Fruit fly (Drosophila melanogaster) whole organism, embryonic: ENCODE results near the gene Pdfr.

ENCODE experiments used
- Abd-B ChIP-seq: fragments of 200-800 bp; sonication (Bioruptor generic); optimal IDR thresholded peaks from 2 replicates; lab custom pipeline; 2018; ENCODE audit warnings: missing biosample characterization, mild to moderate bottlenecking, missing genetic modification characterization, moderate library complexity
- Aef1 ChIP-seq: fragments of 200-800 bp; sonication (Bioruptor generic); IDR thresholded peaks from 3 replicates; pipeline ENCODE4 v1.3.6; 2022; ENCODE audit warnings: missing biosample characterization, missing genetic modification characterization
- Antp ChIP-seq: fragments of 200-800 bp; sonication (Bioruptor generic); optimal IDR thresholded peaks from 3 replicates; lab custom pipeline; 2016; ENCODE audit warnings: missing biosample characterization, missing genetic modification characterization
- BEAF-32 ChIP-seq: fragments of 200-800 bp; sonication (Bioruptor generic); optimal IDR thresholded peaks from 3 replicates; lab custom pipeline; 2017; ENCODE audit warnings: missing biosample characterization, missing genetic modification characterization, mild to moderate bottlenecking, moderate library complexity, missing genetic modification reagents
- Bdp1 ChIP-seq: fragments of 200-800 bp; sonication (Bioruptor generic); optimal IDR thresholded peaks from 3 replicates; lab custom pipeline; 2016; ENCODE audit warnings: missing biosample characterization, missing genetic modification characterization
- CG11504 ChIP-seq: fragments of 200-800 bp; sonication (Bioruptor generic); optimal IDR thresholded peaks from 3 replicates; lab custom pipeline; 2019; ENCODE audit warnings: missing biosample characterization, mild to moderate bottlenecking, missing genetic modification characterization, moderate library complexity
- CG12299 ChIP-seq: fragments of 200-800 bp; sonication (Bioruptor generic); optimal IDR thresholded peaks from 2 replicates; lab custom pipeline; 2018; ENCODE audit warnings: missing biosample characterization, mild to moderate bottlenecking, missing genetic modification characterization
- CG13296 ChIP-seq: fragments of 200-800 bp; sonication (Bioruptor generic); optimal IDR thresholded peaks from 3 replicates; lab custom pipeline; 2018; ENCODE audit warnings: missing biosample characterization, mild to moderate bottlenecking, missing genetic modification characterization
- CG15073 ChIP-seq: fragments of 200-800 bp; sonication (Bioruptor generic); optimal IDR thresholded peaks from 2 replicates; lab custom pipeline; 2016; ENCODE audit warnings: missing biosample characterization, missing genetic modification characterization
- CG15479 ChIP-seq: fragments of 200-800 bp; sonication (Bioruptor generic); optimal IDR thresholded peaks from 3 replicates; lab custom pipeline; 2019; ENCODE audit warnings: missing biosample characterization, mild to moderate bottlenecking, missing genetic modification characterization, moderate library complexity
- CG1602 ChIP-seq: fragments of 200-800 bp; sonication (Bioruptor generic); optimal IDR thresholded peaks from 3 replicates; lab custom pipeline; 2016; ENCODE audit warnings: missing biosample characterization, missing genetic modification characterization
- CG16779 ChIP-seq: fragments of 200-800 bp; sonication (Bioruptor generic); IDR thresholded peaks from 2 replicates; pipeline ENCODE4 v1.3.6; 2022; ENCODE audit warnings: missing biosample characterization, missing genetic modification characterization
- CG16863 ChIP-seq: fragments of 200-800 bp; sonication (Bioruptor generic); optimal IDR thresholded peaks from 3 replicates; lab custom pipeline; 2016; ENCODE audit warnings: missing biosample characterization, missing genetic modification characterization
- CG31224 ChIP-seq: fragments of 200-800 bp; sonication (Bioruptor generic); IDR thresholded peaks from 2 replicates; pipeline ENCODE4 v1.3.6; 2022; ENCODE audit warnings: missing biosample characterization, missing genetic modification characterization
- CG32532 ChIP-seq: fragments of 200-800 bp; sonication (Bioruptor generic); IDR thresholded peaks from 2 replicates; pipeline ENCODE4 v1.3.6; 2022; ENCODE audit warnings: missing biosample characterization, missing genetic modification characterization
- CG33557 ChIP-seq: fragments of 200-800 bp; sonication (Bioruptor generic); optimal IDR thresholded peaks from 2 replicates; lab custom pipeline; 2019; ENCODE audit warnings: missing biosample characterization, mild to moderate bottlenecking, missing genetic modification characterization, moderate library complexity
- CG34422 ChIP-seq: fragments of 200-800 bp; sonication (Bioruptor generic); IDR thresholded peaks from 3 replicates; pipeline ENCODE4 v1.3.6; 2022; ENCODE audit warnings: missing biosample characterization, missing genetic modification characterization
- CG3995 ChIP-seq: fragments of 200-800 bp; sonication (Bioruptor generic); optimal IDR thresholded peaks from 3 replicates; lab custom pipeline; 2016; ENCODE audit warnings: missing biosample characterization, missing genetic modification characterization
- CG8290 ChIP-seq, 3 experiments: fragments of 200-800 bp; sonication (Bioruptor generic); optimal IDR thresholded peaks; 2 replicates each; lab custom pipeline; 2016 to 2019; ENCODE audit warnings: missing biosample characterization in 3 of 3, missing genetic modification characterization in 3 of 3, mild to moderate bottlenecking in 2 of 3, moderate library complexity in 1 of 3
- CG8359 ChIP-seq: fragments of 200-800 bp; sonication (Bioruptor generic); optimal IDR thresholded peaks from 2 replicates; lab custom pipeline; 2017; ENCODE audit warnings: missing biosample characterization, mild to moderate bottlenecking, missing genetic modification characterization, borderline replicate concordance
- CG9727 ChIP-seq: fragments of 200-800 bp; sonication (Bioruptor generic); optimal IDR thresholded peaks from 3 replicates; lab custom pipeline; 2017; ENCODE audit warnings: missing biosample characterization, mild to moderate bottlenecking, missing genetic modification characterization
- Chrac-16 ChIP-seq: fragments of 200-800 bp; sonication (Bioruptor generic); optimal IDR thresholded peaks from 3 replicates; lab custom pipeline; 2016; ENCODE audit warnings: missing biosample characterization, missing genetic modification characterization
- Doc3 ChIP-seq: fragments of 200-800 bp; sonication (Bioruptor generic); IDR thresholded peaks from 3 replicates; pipeline ENCODE4 v1.3.6; 2022; ENCODE audit warnings: missing biosample characterization, missing genetic modification characterization; ENCODE audit not compliant: partially characterized antibody
- Dp ChIP-seq: fragments of 200-800 bp; sonication (Bioruptor generic); optimal IDR thresholded peaks from 2 replicates; lab custom pipeline; 2018; ENCODE audit warnings: missing biosample characterization, mild to moderate bottlenecking, missing genetic modification characterization, moderate library complexity
- HLH54F ChIP-seq: fragments of 200-800 bp; sonication (Bioruptor generic); optimal IDR thresholded peaks from 3 replicates; lab custom pipeline; 2016; ENCODE audit warnings: missing biosample characterization, missing genetic modification characterization
- HLHmδ ChIP-seq: fragments of 200-800 bp; sonication (Bioruptor generic); optimal IDR thresholded peaks from 2 replicates; lab custom pipeline; 2018; ENCODE audit warnings: missing biosample characterization, mild to moderate bottlenecking, missing genetic modification characterization, moderate library complexity
- Hand ChIP-seq: fragments of 200-800 bp; sonication (Bioruptor generic); optimal IDR thresholded peaks from 2 replicates; lab custom pipeline; 2017; ENCODE audit warnings: mild to moderate bottlenecking, missing biosample characterization, missing genetic modification reagents, missing genetic modification characterization
- Hr51 ChIP-seq, 2 experiments: fragments of 200-800 bp; sonication (Bioruptor generic); optimal IDR thresholded peaks; 2 replicates in 1 of 2; 3 replicates in 1 of 2; lab custom pipeline; 2016 to 2018; ENCODE audit warnings: missing biosample characterization in 2 of 2, missing genetic modification characterization in 2 of 2, mild to moderate bottlenecking in 1 of 2, moderate library complexity in 1 of 2
- Jarid2 ChIP-seq: fragments of 200-800 bp; sonication (Bioruptor generic); optimal IDR thresholded peaks from 3 replicates; lab custom pipeline; 2017; ENCODE audit warnings: mild to moderate bottlenecking, missing biosample characterization, missing genetic modification reagents, missing genetic modification characterization
- Mrtf ChIP-seq: fragments of 200-800 bp; sonication (Bioruptor generic); IDR thresholded peaks from 3 replicates; pipeline ENCODE4 v1.3.6; 2022; ENCODE audit warnings: missing biosample characterization, missing genetic modification characterization
- Oli ChIP-seq: fragments of 200-800 bp; sonication (Bioruptor generic); optimal IDR thresholded peaks from 2 replicates; lab custom pipeline; 2018; ENCODE audit warnings: missing biosample characterization, mild to moderate bottlenecking, missing genetic modification characterization, moderate library complexity
- Sin3A ChIP-seq: fragments of >200 bp; optimal IDR thresholded peaks from 2 replicates; lab custom pipeline; 2018
- TFAM ChIP-seq: fragments of 200-800 bp; sonication (Bioruptor generic); optimal IDR thresholded peaks from 2 replicates; lab custom pipeline; 2017; ENCODE audit warnings: missing biosample characterization, missing genetic modification characterization, inconsistent platforms
- Taf1 ChIP-seq: fragments of 200-800 bp; sonication (Bioruptor generic); IDR thresholded peaks from 2 replicates; pipeline ENCODE4 v1.3.6; 2022; ENCODE audit warnings: missing biosample characterization, missing genetic modification characterization
- Trl ChIP-seq, 3 experiments: fragments of >200 bp in 2 of 3; fragments of 200-800 bp in 1 of 3; sonication (Bioruptor generic) in 1 of 3; optimal IDR thresholded peaks; 2 replicates in 1 of 3; 3 replicates in 2 of 3; lab custom pipeline; 2016 to 2017; ENCODE audit warnings: missing biosample characterization in 1 of 3, missing genetic modification characterization in 1 of 3
- aop ChIP-seq: fragments of 200-800 bp; sonication (Bioruptor generic); IDR thresholded peaks from 2 replicates; pipeline ENCODE4 v1.3.6; 2022; ENCODE audit warnings: missing biosample characterization, missing genetic modification characterization
- bcd ChIP-seq: fragments of 200-800 bp; sonication (Bioruptor generic); optimal IDR thresholded peaks from 2 replicates; lab custom pipeline; 2017; ENCODE audit warnings: missing biosample characterization, mild to moderate bottlenecking, missing genetic modification characterization
- dmrt11E ChIP-seq: fragments of 200-800 bp; sonication (Bioruptor generic); optimal IDR thresholded peaks from 3 replicates; lab custom pipeline; 2018; ENCODE audit warnings: missing biosample characterization, mild to moderate bottlenecking, missing genetic modification characterization, moderate library complexity
- dpn ChIP-seq, 2 experiments: fragments of 200-800 bp; sonication (Bioruptor generic); optimal IDR thresholded peaks; 3 replicates each; lab custom pipeline; 2016; ENCODE audit warnings: missing biosample characterization in 2 of 2, missing genetic modification characterization in 2 of 2
- dysf ChIP-seq: fragments of 200-800 bp; sonication (Bioruptor generic); IDR thresholded peaks from 3 replicates; pipeline ENCODE4 v1.3.6; 2022; ENCODE audit warnings: missing biosample characterization, missing genetic modification characterization
- emc ChIP-seq: fragments of 200-800 bp; sonication (Bioruptor generic); optimal IDR thresholded peaks from 2 replicates; lab custom pipeline; 2016; ENCODE audit warnings: missing biosample characterization, missing genetic modification characterization
- esg ChIP-seq: fragments of 200-800 bp; sonication (Bioruptor generic); conservative IDR thresholded peaks from 2 replicates; pipeline ENCODE4 v1.3.6; 2022; ENCODE audit warnings: missing biosample characterization, missing genetic modification characterization
- gro ChIP-seq: fragments of 200-800 bp; sonication (Bioruptor generic); optimal IDR thresholded peaks from 2 replicates; lab custom pipeline; 2016; ENCODE audit warnings: missing biosample characterization, missing genetic modification characterization
- nerfin-2 ChIP-seq: fragments of 200-800 bp; sonication (Bioruptor generic); IDR thresholded peaks from 2 replicates; pipeline ENCODE4 v1.3.6; 2022; ENCODE audit warnings: missing biosample characterization, missing genetic modification characterization; ENCODE audit not compliant: partially characterized antibody
- pb ChIP-seq: fragments of 200-800 bp; sonication (Bioruptor generic); optimal IDR thresholded peaks from 3 replicates; lab custom pipeline; 2016; ENCODE audit warnings: missing biosample characterization, missing genetic modification characterization
- schlank ChIP-seq: fragments of 200-800 bp; sonication (Bioruptor generic); optimal IDR thresholded peaks from 2 replicates; lab custom pipeline; 2018; ENCODE audit warnings: missing biosample characterization, mild to moderate bottlenecking, missing genetic modification characterization
- sqz ChIP-seq: fragments of 200-800 bp; sonication (Bioruptor generic); optimal IDR thresholded peaks from 3 replicates; lab custom pipeline; 2018; ENCODE audit warnings: missing biosample characterization, mild to moderate bottlenecking, missing genetic modification characterization
- sr ChIP-seq: fragments of 200-800 bp; sonication (Bioruptor generic); IDR thresholded peaks from 3 replicates; pipeline ENCODE4 v1.3.6; 2022; ENCODE audit warnings: missing biosample characterization, missing genetic modification characterization
- vvl ChIP-seq: fragments of 200-800 bp; sonication (Bioruptor generic); IDR thresholded peaks from 2 replicates; pipeline ENCODE4 v1.3.6; 2022; ENCODE audit warnings: missing biosample characterization, missing genetic modification characterization
- wdn ChIP-seq: fragments of 200-800 bp; sonication (Bioruptor generic); IDR thresholded peaks from 2 replicates; pipeline ENCODE4 v1.3.6; 2022; ENCODE audit warnings: missing biosample characterization, missing genetic modification characterization

Gene Pdfr

DNA sequence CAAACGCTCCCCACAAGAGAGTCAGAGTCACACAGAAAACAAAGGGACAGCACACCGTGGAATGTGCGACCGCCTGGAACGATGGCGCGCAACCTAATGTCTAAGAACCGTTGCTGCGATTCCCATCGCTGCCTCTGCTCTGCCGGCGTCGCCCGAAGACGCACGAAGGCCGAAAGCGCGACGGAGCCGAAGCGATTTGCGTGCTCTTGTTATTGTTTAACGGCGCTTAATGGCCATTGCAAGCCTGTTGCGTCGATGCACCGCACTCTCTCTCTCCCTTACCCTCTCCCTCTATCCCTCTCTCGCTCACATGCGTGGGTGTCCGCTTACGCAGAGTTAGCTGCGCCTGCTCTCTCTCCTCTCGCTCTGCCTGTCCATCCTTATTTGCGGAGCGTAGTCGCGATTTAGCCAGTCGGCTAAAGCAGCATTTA, 6.7 kb upstream of the Pdfr start, which contains the start of gene trol (continued):
- no peak for TF ChIP-seq Chrac-16 (GFP tag; lab: Kevin White, UChicago)
- TF ChIP-seq Trl (optimal IDR thresholded peaks at IDR 0.05; lab: Kevin White, UChicago) = peak; percentile 62 to 74
- no peak for TF ChIP-seq Trl (GFP tag; optimal IDR thresholded peaks at IDR 0.05; lab: Kevin White, UChicago)
- peak; percentile 28 for TF ChIP-seq CG11504 (tag; lab: Kevin White, UChicago)
- TF ChIP-seq schlank (tag; lab: Kevin White, UChicago) = no peak
- TF ChIP-seq Taf1 (GFP tag; lab: Robert Waterston, UW) = no peak
- TF ChIP-seq CG8359 (GFP tag; lab: Kevin White, UChicago) = no peak
- TF ChIP-seq aop (GFP tag; lab: Robert Waterston, UW) = no peak
- peak; percentile 45 for TF ChIP-seq CG15479 (GFP tag; lab: Kevin White, UChicago)
- no peak for TF ChIP-seq dysf (GFP tag; lab: Robert Waterston, UW)
- no peak for TF ChIP-seq sqz
- no peak for TF ChIP-seq HLH54F (GFP tag; lab: Kevin White, UChicago)
- TF ChIP-seq CG15073 (GFP tag; lab: Kevin White, UChicago) = no peak
- TF ChIP-seq Mrtf = no peak
- no peak for TF ChIP-seq CG16779 (GFP tag; lab: Robert Waterston, UW)
- TF ChIP-seq Aef1 (GFP tag; lab: Robert Waterston, UW) = no peak
- TF ChIP-seq CG33557 (GFP tag; lab: Kevin White, UChicago) = no peak
- peak; percentile 48; the same call in 1 of the 2 replicates for TF ChIP-seq vvl (GFP tag; lab: Robert Waterston, UW)
- TF ChIP-seq TFAM = no peak
- TF ChIP-seq sr = peak; percentile 87
- TF ChIP-seq Bdp1 (GFP tag; lab: Kevin White, UChicago) = no peak
- TF ChIP-seq Antp = no peak
- TF ChIP-seq Dp (GFP tag; lab: Kevin White, UChicago) = no peak
- no peak for TF ChIP-seq esg
- TF ChIP-seq emc (GFP tag; lab: Kevin White, UChicago) = no peak
- TF ChIP-seq nerfin-2 (GFP tag; lab: Robert Waterston, UW) = no peak
- no peak for TF ChIP-seq CG1602 (GFP tag; lab: Kevin White, UChicago)
- TF ChIP-seq Sin3A = no peak
- TF ChIP-seq HLHmδ = peak; percentile 29
- TF ChIP-seq pb = no peak
- TF ChIP-seq gro (GFP tag; lab: Kevin White, UChicago) = peak; percentile 7
- TF ChIP-seq CG31224 (GFP tag; lab: Robert Waterston, UW) = no peak
- no peak for TF ChIP-seq CG12299
- TF ChIP-seq Oli = no peak
- TF ChIP-seq Hand (GFP tag; lab: Kevin White, UChicago) = no peak
- 0 out of 2 replicates have a peak, but pooled peaks have one; percentile 18 for TF ChIP-seq CG32532
- peak; percentile 6 for TF ChIP-seq CG8290 (GFP tag; optimal IDR thresholded peaks at IDR 0.05; lab: Kevin White, UChicago)
- TF ChIP-seq CG8290 (tag; optimal IDR thresholded peaks at IDR 0.05; lab: Kevin White, UChicago) = peak in 1 of 2 experiments; percentile 38
- no peak for TF ChIP-seq Hr51 (GFP tag; optimal IDR thresholded peaks at IDR 0.05; lab: Kevin White, UChicago)
- TF ChIP-seq CG9727 = no peak
- TF ChIP-seq CG3995 (GFP tag; lab: Kevin White, UChicago) = no peak
- TF ChIP-seq bcd (GFP tag; lab: Kevin White, UChicago) = no peak
- no peak for TF ChIP-seq dmrt11E (tag; lab: Kevin White, UChicago)
- no peak for TF ChIP-seq Abd-B (GFP tag; lab: Kevin White, UChicago)
- no peak for TF ChIP-seq BEAF-32 (GFP tag; lab: Kevin White, UChicago)
- TF ChIP-seq wdn = no peak
- TF ChIP-seq CG16863 (GFP tag; lab: Kevin White, UChicago) = no peak
- TF ChIP-seq dpn (GFP tag; optimal IDR thresholded peaks at IDR 0.05; lab: Kevin White, UChicago) = no peak
- peak; percentile 70 for TF ChIP-seq Jarid2 (GFP tag; lab: Kevin White, UChicago)
- 0 out of 3 replicates have a peak, but pooled peaks have one; percentile 13 for TF ChIP-seq CG34422 (GFP tag; lab: Robert Waterston, UW)
- TF ChIP-seq CG13296 = no peak
- TF ChIP-seq Doc3 (GFP tag; lab: Robert Waterston, UW) = no peak
